Worm (Caenorhabditis elegans) whole organism, mixed stage, embryonic: ENCODE results near the gene tba-8.

Experiments
- bed-3 ChIP-seq: fragments of 200-800 bp; sonication (Bioruptor generic); optimal IDR thresholded peaks from 3 replicates; lab custom pipeline; 2018; ENCODE audit warnings: mild to moderate bottlenecking, missing genetic modification characterization, moderate library complexity, missing compliant biosample characterization
- blmp-1 ChIP-seq: fragments of 150-350 bp; optimal IDR thresholded peaks from 2 replicates; lab custom pipeline; 2014; ENCODE audit warnings: missing biosample characterization, missing genetic modification characterization
- cnd-1 ChIP-seq: fragments of 200-800 bp; sonication (Bioruptor generic); optimal IDR thresholded peaks from 2 replicates; lab custom pipeline; 2018; ENCODE audit warnings: mild to moderate bottlenecking, missing genetic modification characterization, missing compliant biosample characterization
- elt-1 ChIP-seq: sonication (generic microtip); optimal IDR thresholded peaks from 2 replicates; lab custom pipeline; 2017; ENCODE audit warnings: missing genetic modification characterization, mild to moderate bottlenecking, missing compliant biosample characterization, antibody characterized with exemption, moderate library complexity, borderline replicate concordance; ENCODE audit not compliant: insufficient read depth
- elt-3 ChIP-seq: fragments of 150-350 bp; optimal IDR thresholded peaks from 2 replicates; lab custom pipeline; 2014; ENCODE audit warnings: missing biosample characterization, missing genetic modification characterization
- flh-1 ChIP-seq: fragments of 200-800 bp; sonication (Bioruptor generic); optimal IDR thresholded peaks from 2 replicates; lab custom pipeline; 2018; ENCODE audit warnings: mild to moderate bottlenecking, missing genetic modification characterization, moderate library complexity, missing compliant biosample characterization
- mep-1 ChIP-seq: fragments of 150-350 bp; optimal IDR thresholded peaks from 2 replicates; lab custom pipeline; 2017; ENCODE audit warnings: missing biosample characterization, missing genetic modification reagents, missing genetic modification characterization, inconsistent platforms
- nhr-2 ChIP-seq: fragments of 150-350 bp; optimal IDR thresholded peaks from 2 replicates; lab custom pipeline; 2014; ENCODE audit warnings: missing biosample characterization, missing genetic modification characterization
- nhr-237 ChIP-seq: fragments of 150-350 bp; optimal IDR thresholded peaks from 2 replicates; lab custom pipeline; 2014; ENCODE audit warnings: missing biosample characterization, missing genetic modification characterization
- sptf-1 ChIP-seq: sonication (generic microtip); optimal IDR thresholded peaks from 2 replicates; lab custom pipeline; 2017; ENCODE audit warnings: mild to moderate bottlenecking, missing genetic modification characterization, moderate library complexity, missing compliant biosample characterization
- unc-120 ChIP-seq: sonication (generic microtip); optimal IDR thresholded peaks from 2 replicates; lab custom pipeline; 2017; ENCODE audit warnings: missing genetic modification characterization, missing compliant biosample characterization; ENCODE audit not compliant: poor library complexity, severe bottlenecking
- unc-62 ChIP-seq: fragments of 150-350 bp; optimal IDR thresholded peaks from 2 replicates; lab custom pipeline; 2014; ENCODE audit warnings: missing biosample characterization, missing genetic modification reagents, missing genetic modification characterization

ce11 chrX:9452483-9453198 lies 5.5 kb downstream of the tba-8 start, which contains the start of gene ZK899.3:
- TF ChIP-seq nhr-237 (tag; lab: Kevin White, UChicago) = no peak
- no peak for TF ChIP-seq unc-120
- no peak for TF ChIP-seq elt-3 (tag; lab: Kevin White, UChicago)
- no peak for TF ChIP-seq unc-62 (GFP tag; lab: Kevin White, UChicago)
- no peak for TF ChIP-seq bed-3 (GFP tag; lab: Kevin White, UChicago)
- TF ChIP-seq sptf-1 (tag; lab: Kevin White, UChicago) = no peak
- TF ChIP-seq mep-1 (tag; lab: Kevin White, UChicago) = no peak
- TF ChIP-seq elt-1 (tag; lab: Kevin White, UChicago) = no peak
- no peak for TF ChIP-seq cnd-1
- no peak for TF ChIP-seq blmp-1 (tag; lab: Kevin White, UChicago)
- TF ChIP-seq flh-1 = no peak
- no peak for TF ChIP-seq nhr-2
